Worm (Caenorhabditis elegans) whole organism, early embryonic: Measurements from ENCODE around the gene Y15E3A.4.

Source experiments
- B0310.2 ChIP-seq: sonication (generic microtip); optimal IDR thresholded peaks from 2 replicates; lab custom pipeline; 2016; ENCODE audit warnings: mild to moderate bottlenecking, missing genetic modification characterization, missing compliant biosample characterization
- F13C5.2 ChIP-seq: sonication (generic microtip); optimal IDR thresholded peaks from 2 replicates; lab custom pipeline; 2017; ENCODE audit warnings: mild to moderate bottlenecking, missing genetic modification characterization, inconsistent platforms, missing compliant biosample characterization
- aly-1 ChIP-seq: sonication (generic microtip); optimal IDR thresholded peaks from 2 replicates; lab custom pipeline; 2016; ENCODE audit warnings: missing genetic modification characterization, missing compliant biosample characterization
- ama-1 ChIP-seq: fragments of 150-350 bp; optimal IDR thresholded peaks from 2 replicates; lab custom pipeline; 2014
- ceh-13 ChIP-seq: fragments of 200-800 bp; sonication (Bioruptor generic); optimal IDR thresholded peaks from 2 replicates; lab custom pipeline; 2018; ENCODE audit warnings: mild to moderate bottlenecking, missing genetic modification characterization, missing compliant biosample characterization
- ceh-36 ChIP-seq: sonication (generic microtip); optimal IDR thresholded peaks from 2 replicates; lab custom pipeline; 2016; ENCODE audit warnings: missing genetic modification characterization, inconsistent platforms, missing compliant biosample characterization
- ets-7 ChIP-seq: sonication (generic microtip); optimal IDR thresholded peaks from 2 replicates; lab custom pipeline; 2016; ENCODE audit warnings: missing genotype, missing genetic modification characterization, missing compliant biosample characterization
- flt-1 ChIP-seq: fragments of 200-800 bp; sonication (Bioruptor generic); IDR thresholded peaks from 2 replicates; pipeline ENCODE4 v1.3.6; 2022; ENCODE audit warnings: missing genetic modification characterization, missing compliant biosample characterization
- hmbx-1 ChIP-seq: sonication (generic microtip); optimal IDR thresholded peaks from 2 replicates; lab custom pipeline; 2016; ENCODE audit warnings: mild to moderate bottlenecking, missing genetic modification characterization, missing compliant biosample characterization
- hmg-4 ChIP-seq: fragments of 200-800 bp; sonication (Bioruptor generic); optimal IDR thresholded peaks from 2 replicates; lab custom pipeline; 2018; ENCODE audit warnings: mild to moderate bottlenecking, missing genetic modification characterization, missing compliant biosample characterization
- hnd-1 ChIP-seq: sonication (generic microtip); optimal IDR thresholded peaks from 2 replicates; lab custom pipeline; 2016; ENCODE audit warnings: missing genetic modification characterization, missing compliant biosample characterization
- pes-1 ChIP-seq: fragments of 200-800 bp; sonication (Bioruptor generic); IDR thresholded peaks from 2 replicates; pipeline ENCODE4 v1.3.6; 2022; ENCODE audit warnings: missing genetic modification reagents, missing genetic modification characterization, missing compliant biosample characterization
- scrt-1 ChIP-seq: fragments of 200-800 bp; sonication (Bioruptor generic); IDR thresholded peaks from 2 replicates; pipeline ENCODE4 v1.3.6; 2022; ENCODE audit warnings: missing genetic modification characterization, missing compliant biosample characterization
- sea-1 ChIP-seq: fragments of 200-800 bp; sonication (Bioruptor generic); conservative IDR thresholded peaks from 2 replicates; pipeline ENCODE4 v1.3.6; 2022; ENCODE audit warnings: missing genetic modification characterization, missing compliant biosample characterization
- tbx-11 ChIP-seq: fragments of 200-800 bp; sonication (Bioruptor generic); IDR thresholded peaks from 2 replicates; pipeline ENCODE4 v1.3.6; 2022; ENCODE audit warnings: missing genetic modification characterization, missing compliant biosample characterization
- tbx-37 ChIP-seq: fragments of 200-800 bp; sonication (Bioruptor generic); conservative IDR thresholded peaks from 2 replicates; pipeline ENCODE4 v1.3.6; 2022; ENCODE audit warnings: missing genetic modification reagents, missing genetic modification characterization, missing compliant biosample characterization
- tra-4 ChIP-seq: sonication (generic microtip); optimal IDR thresholded peaks from 2 replicates; lab custom pipeline; 2017; ENCODE audit warnings: missing genetic modification characterization, missing compliant biosample characterization

The Y15E3A.4 gene

ce11 chrX:15330664-15331063, at the start of gene Y15E3A.4:
Gene Y15E3A.4, plus strand, starts transcription at chrX:15330964.
- TF ChIP-seq aly-1 (tag; lab: Kevin White, UChicago) (no peak), pes-1 (GFP tag; lab: Robert Waterston, UW) (no peak), tbx-37 (no peak), ceh-36 (tag; lab: Kevin White, UChicago) (no peak), tra-4 (tag; lab: Kevin White, UChicago) (no peak), F13C5.2 (tag; lab: Kevin White, UChicago) (no peak), flt-1 (GFP tag; lab: Robert Waterston, UW) (no peak), ama-1 (no peak), hnd-1 (tag; lab: Kevin White, UChicago) (no peak), hmg-4 (GFP tag; lab: Kevin White, UChicago) (no peak), sea-1 (no peak), hmbx-1 (tag; lab: Kevin White, UChicago) (no peak), ets-7 (no peak), tbx-11 (GFP tag; lab: Robert Waterston, UW) (no peak), B0310.2 (tag; lab: Kevin White, UChicago) (no peak), scrt-1 (GFP tag; lab: Robert Waterston, UW) (no peak), ceh-13 (no peak)

ce11 chrX:15281248-15281647, 49.5 kb upstream of the Y15E3A.4 start:
- TF ChIP-seq ama-1 (no peak), hmg-4 (GFP tag; lab: Kevin White, UChicago) (peak; percentile 42)

- TF ChIP-seq tbx-37, result no peak
- no peak for TF ChIP-seq tra-4 (tag; lab: Kevin White, UChicago)
- no peak for TF ChIP-seq hmg-4 (GFP tag; lab: Kevin White, UChicago)
- no peak for TF ChIP-seq scrt-1 (GFP tag; lab: Robert Waterston, UW)
- no peak for TF ChIP-seq sea-1
- no peak for TF ChIP-seq F13C5.2 (tag; lab: Kevin White, UChicago)
- no peak for TF ChIP-seq ama-1
- no peak for TF ChIP-seq tbx-11 (GFP tag; lab: Robert Waterston, UW)
- no peak for TF ChIP-seq hmbx-1 (tag; lab: Kevin White, UChicago)
- no peak for TF ChIP-seq ets-7
- TF ChIP-seq flt-1 (GFP tag; lab: Robert Waterston, UW), result no peak
- TF ChIP-seq B0310.2 (tag; lab: Kevin White, UChicago), result no peak
- no peak for TF ChIP-seq aly-1 (tag; lab: Kevin White, UChicago)
- no peak for TF ChIP-seq hnd-1 (tag; lab: Kevin White, UChicago)
- TF ChIP-seq ceh-36 (tag; lab: Kevin White, UChicago), result no peak
These were observed 47.0 kb upstream of the Y15E3A.4 start, which contains the start of gene jud-4 for ce11 chrX:15283740-15284139. Gene jud-4, plus strand, starts transcription at chrX:15284115.

ce11 chrX:15285554-15285953, 45.2 kb upstream of the Y15E3A.4 start:
- TF ChIP-seq tbx-11 (GFP tag; lab: Robert Waterston, UW), result no peak

ce11 chrX:15297396-15297827, 33.4 kb upstream of the Y15E3A.4 start:
- peak; percentile 85 for TF ChIP-seq aly-1 (tag; lab: Kevin White, UChicago)
- peak; percentile 77 for TF ChIP-seq B0310.2 (tag; lab: Kevin White, UChicago)
- TF ChIP-seq flt-1 (GFP tag; lab: Robert Waterston, UW), result peak; percentile 77
- peak; percentile 84 for TF ChIP-seq sea-1
- peak; percentile 79 for TF ChIP-seq tbx-37
- TF ChIP-seq ama-1, result no peak
- TF ChIP-seq tbx-11 (GFP tag; lab: Robert Waterston, UW), result peak; percentile 85
- peak; percentile 64 for TF ChIP-seq F13C5.2 (tag; lab: Kevin White, UChicago)
- peak; percentile 86 for TF ChIP-seq scrt-1 (GFP tag; lab: Robert Waterston, UW)
- peak; percentile 75 for TF ChIP-seq ceh-36 (tag; lab: Kevin White, UChicago)
- TF ChIP-seq pes-1 (GFP tag; lab: Robert Waterston, UW), result peak; percentile 87
- TF ChIP-seq ceh-13, result peak; percentile 69
- peak; percentile 55 for TF ChIP-seq hnd-1 (tag; lab: Kevin White, UChicago)
- TF ChIP-seq ets-7, result peak; percentile 27
- peak; percentile 78 for TF ChIP-seq hmg-4 (GFP tag; lab: Kevin White, UChicago)
- TF ChIP-seq tra-4 (tag; lab: Kevin White, UChicago), result no peak
- TF ChIP-seq hmbx-1 (tag; lab: Kevin White, UChicago), result peak; percentile 37

ce11 chrX:15300002-15300401, 30.8 kb upstream of the Y15E3A.4 start:
- TF ChIP-seq F13C5.2 (tag; lab: Kevin White, UChicago) (no peak), tra-4 (tag; lab: Kevin White, UChicago) (no peak), B0310.2 (tag; lab: Kevin White, UChicago) (no peak), hmg-4 (GFP tag; lab: Kevin White, UChicago) (no peak), tbx-37 (no peak), tbx-11 (GFP tag; lab: Robert Waterston, UW) (no peak), sea-1 (no peak), hnd-1 (tag; lab: Kevin White, UChicago) (no peak), ceh-13 (no peak), scrt-1 (GFP tag; lab: Robert Waterston, UW) (no peak), ama-1 (no peak), ceh-36 (tag; lab: Kevin White, UChicago) (no peak), flt-1 (GFP tag; lab: Robert Waterston, UW) (no peak), hmbx-1 (tag; lab: Kevin White, UChicago) (no peak), pes-1 (GFP tag; lab: Robert Waterston, UW) (no peak)

ce11 chrX:15302863-15303262, 27.9 kb upstream of the Y15E3A.4 start, which contains the start of gene ser-2:
Gene ser-2, minus strand, starts transcription at chrX:15302963.
- TF ChIP-seq tbx-37 (no peak), hmbx-1 (tag; lab: Kevin White, UChicago) (no peak), ama-1 (no peak), tbx-11 (GFP tag; lab: Robert Waterston, UW) (no peak), B0310.2 (tag; lab: Kevin White, UChicago) (no peak), pes-1 (GFP tag; lab: Robert Waterston, UW) (no peak), hmg-4 (GFP tag; lab: Kevin White, UChicago) (no peak), sea-1 (no peak), tra-4 (tag; lab: Kevin White, UChicago) (no peak), aly-1 (tag; lab: Kevin White, UChicago) (no peak), ceh-36 (tag; lab: Kevin White, UChicago) (no peak), ceh-13 (no peak)
